Worm (Caenorhabditis elegans) whole organism, L3 larva: ENCODE data around the gene ethe-1.

Source experiments
- R02D3.7 ChIP-seq: fragments of 150-350 bp; optimal IDR thresholded peaks from 2 replicates; lab custom pipeline; 2014; ENCODE audit warnings: missing biosample characterization, missing genetic modification characterization
- ZK546.5 ChIP-seq: sonication (generic microtip); optimal IDR thresholded peaks from 2 replicates; lab custom pipeline; 2017; ENCODE audit warnings: missing biosample characterization, missing genetic modification characterization
- aly-2 ChIP-seq: fragments of 150-350 bp; optimal IDR thresholded peaks from 2 replicates; lab custom pipeline; 2014; ENCODE audit warnings: missing biosample characterization, missing genetic modification characterization
- ama-1 ChIP-seq: fragments of 150-350 bp; optimal IDR thresholded peaks from 2 replicates; lab custom pipeline; 2018
- ceh-16 ChIP-seq: sonication (generic microtip); optimal IDR thresholded peaks from 2 replicates; lab custom pipeline; 2017; ENCODE audit warnings: missing biosample characterization, missing genetic modification characterization
- ceh-28 ChIP-seq: fragments of 150-350 bp; optimal IDR thresholded peaks from 2 replicates; lab custom pipeline; 2014; ENCODE audit warnings: missing biosample characterization, missing genetic modification reagents, missing genetic modification characterization
- ceh-82 ChIP-seq: fragments of 150-350 bp; optimal IDR thresholded peaks from 2 replicates; lab custom pipeline; 2014; ENCODE audit warnings: missing biosample characterization, missing genetic modification characterization
- daf-12 ChIP-seq: fragments of 150-350 bp; optimal IDR thresholded peaks from 2 replicates; lab custom pipeline; 2014; ENCODE audit warnings: missing biosample characterization, missing genetic modification reagents, missing genetic modification characterization
- egl-27 ChIP-seq: sonication (generic microtip); optimal IDR thresholded peaks from 4 replicates; lab custom pipeline; 2017; ENCODE audit warnings: missing biosample characterization, missing genetic modification reagents, missing genetic modification characterization
- egl-5 ChIP-seq: fragments of 150-350 bp; optimal IDR thresholded peaks from 2 replicates; lab custom pipeline; 2017; ENCODE audit warnings: missing biosample characterization, missing genetic modification reagents, missing genetic modification characterization, inconsistent platforms
- elt-1 ChIP-seq: fragments of 150-350 bp; optimal IDR thresholded peaks from 2 replicates; lab custom pipeline; 2014; ENCODE audit warnings: missing biosample characterization, missing genetic modification characterization
- elt-2 ChIP-seq: sonication (generic microtip); optimal IDR thresholded peaks from 2 replicates; lab custom pipeline; 2016; ENCODE audit warnings: missing genetic modification reagents, mild to moderate bottlenecking, missing genetic modification characterization, missing compliant biosample characterization
- elt-3 ChIP-seq, 3 experiments: fragments of 150-350 bp in 1 of 3; sonication (generic microtip) in 2 of 3; optimal IDR thresholded peaks; 2 replicates in 2 of 3; 4 replicates in 1 of 3; lab custom pipeline; 2014 to 2017; ENCODE audit warnings: missing biosample characterization in 3 of 3, missing genetic modification characterization in 3 of 3
- eor-1 ChIP-seq, 2 experiments: fragments of 150-350 bp; optimal IDR thresholded peaks; 2 replicates each; lab custom pipeline; 2014 to 2018; ENCODE audit warnings: missing biosample characterization in 2 of 2, missing genetic modification characterization in 2 of 2
- fkh-10 ChIP-seq: sonication (generic microtip); optimal IDR thresholded peaks from 2 replicates; lab custom pipeline; 2017; ENCODE audit warnings: missing biosample characterization, missing genetic modification reagents, missing genetic modification characterization
- fkh-2 ChIP-seq: fragments of 150-350 bp; optimal IDR thresholded peaks from 2 replicates; lab custom pipeline; 2014; ENCODE audit warnings: missing biosample characterization, missing genetic modification reagents, missing genetic modification characterization
- fos-1 ChIP-seq: fragments of 150-350 bp; optimal IDR thresholded peaks from 2 replicates; lab custom pipeline; 2014; ENCODE audit warnings: missing biosample characterization, missing genetic modification characterization
- hmg-11 ChIP-seq: sonication (generic microtip); optimal IDR thresholded peaks from 2 replicates; lab custom pipeline; 2016; ENCODE audit warnings: missing genetic modification characterization, missing compliant biosample characterization
- jun-1 ChIP-seq: fragments of 150-350 bp; optimal IDR thresholded peaks from 2 replicates; lab custom pipeline; 2014; ENCODE audit warnings: missing biosample characterization, missing genetic modification reagents, missing genetic modification characterization
- lin-15B ChIP-seq: fragments of 150-350 bp; optimal IDR thresholded peaks from 2 replicates; lab custom pipeline; 2014; ENCODE audit warnings: missing biosample characterization, missing genetic modification characterization
- lin-39 ChIP-seq: fragments of 150-350 bp; optimal IDR thresholded peaks from 2 replicates; lab custom pipeline; 2018; ENCODE audit warnings: missing biosample characterization, missing genetic modification reagents, missing genetic modification characterization
- lsy-12 ChIP-seq: sonication (generic microtip); optimal IDR thresholded peaks from 2 replicates; lab custom pipeline; 2016; ENCODE audit warnings: mild to moderate bottlenecking, missing genetic modification characterization, missing compliant biosample characterization
- mdl-1 ChIP-seq: fragments of 150-350 bp; optimal IDR thresholded peaks from 2 replicates; lab custom pipeline; 2014; ENCODE audit warnings: missing biosample characterization, missing genetic modification characterization
- mml-1 ChIP-seq: fragments of 150-350 bp; sonication (generic microtip); optimal IDR thresholded peaks from 3 replicates; lab custom pipeline; 2014; ENCODE audit warnings: missing biosample characterization, missing genetic modification characterization
- nfya-1 ChIP-seq: sonication (generic microtip); optimal IDR thresholded peaks from 2 replicates; lab custom pipeline; 2017; ENCODE audit warnings: missing genetic modification characterization, mild to moderate bottlenecking, missing compliant biosample characterization, antibody characterized with exemption, moderate library complexity; ENCODE audit not compliant: insufficient read depth
- nhr-12 ChIP-seq: fragments of 150-350 bp; optimal IDR thresholded peaks from 2 replicates; lab custom pipeline; 2014; ENCODE audit warnings: missing biosample characterization, missing genetic modification characterization
- nhr-23 ChIP-seq: fragments of 150-350 bp; optimal IDR thresholded peaks from 2 replicates; lab custom pipeline; 2014; ENCODE audit warnings: missing biosample characterization, missing genetic modification reagents, missing genetic modification characterization
- nhr-237 ChIP-seq: fragments of 150-350 bp; optimal IDR thresholded peaks from 2 replicates; lab custom pipeline; 2014; ENCODE audit warnings: missing biosample characterization, missing genetic modification characterization
- nhr-25 ChIP-seq: sonication (generic microtip); optimal IDR thresholded peaks from 2 replicates; lab custom pipeline; 2017; ENCODE audit warnings: missing biosample characterization, missing genetic modification characterization
- nhr-28 ChIP-seq: fragments of 150-350 bp; optimal IDR thresholded peaks from 2 replicates; lab custom pipeline; 2014; ENCODE audit warnings: missing biosample characterization, missing genetic modification characterization
- nhr-43 ChIP-seq: sonication (generic microtip); optimal IDR thresholded peaks from 2 replicates; lab custom pipeline; 2016; ENCODE audit warnings: mild to moderate bottlenecking, missing genetic modification characterization, missing compliant biosample characterization; ENCODE audit not compliant: poor library complexity, severe bottlenecking
- nhr-67 ChIP-seq: fragments of 150-350 bp; optimal IDR thresholded peaks from 2 replicates; lab custom pipeline; 2014; ENCODE audit warnings: missing biosample characterization, missing genetic modification characterization
- nhr-76 ChIP-seq: fragments of 150-350 bp; sonication (generic microtip); optimal IDR thresholded peaks from 5 replicates; lab custom pipeline; 2014; ENCODE audit warnings: missing biosample characterization, missing genetic modification characterization
- nhr-77 ChIP-seq: fragments of 150-350 bp; optimal IDR thresholded peaks from 2 replicates; lab custom pipeline; 2014; ENCODE audit warnings: missing biosample characterization, missing genetic modification characterization
- pha-4 ChIP-seq: fragments of 150-350 bp; optimal IDR thresholded peaks from 2 replicates; lab custom pipeline; 2014; ENCODE audit warnings: missing biosample characterization, missing genetic modification reagents, missing genetic modification characterization
- pqm-1 ChIP-seq: fragments of 150-350 bp; optimal IDR thresholded peaks from 2 replicates; lab custom pipeline; 2017; ENCODE audit warnings: missing biosample characterization, missing genetic modification characterization, inconsistent platforms
- sea-2 ChIP-seq: fragments of 150-350 bp; sonication (generic microtip); optimal IDR thresholded peaks from 4 replicates; lab custom pipeline; 2014; ENCODE audit warnings: missing biosample characterization, missing genetic modification reagents, missing genetic modification characterization
- skn-1 ChIP-seq: fragments of 150-350 bp; optimal IDR thresholded peaks from 2 replicates; lab custom pipeline; 2014; ENCODE audit warnings: missing biosample characterization, missing genetic modification characterization
- snpc-4 ChIP-seq: fragments of 150-350 bp; optimal IDR thresholded peaks from 2 replicates; lab custom pipeline; 2014; ENCODE audit warnings: missing biosample characterization, missing genetic modification characterization
- tbx-2 ChIP-seq: sonication (generic microtip); optimal IDR thresholded peaks from 2 replicates; lab custom pipeline; 2016; ENCODE audit warnings: mild to moderate bottlenecking, missing genetic modification characterization, missing compliant biosample characterization
- unc-39 ChIP-seq: sonication (generic microtip); optimal IDR thresholded peaks from 4 replicates; lab custom pipeline; 2017; ENCODE audit warnings: missing biosample characterization, missing genetic modification characterization
- unc-62 ChIP-seq: fragments of 150-350 bp; sonication (generic microtip); optimal IDR thresholded peaks from 4 replicates; lab custom pipeline; 2014; ENCODE audit warnings: missing biosample characterization, missing genetic modification reagents, missing genetic modification characterization
- zag-1 ChIP-seq: fragments of 150-350 bp; optimal IDR thresholded peaks from 2 replicates; lab custom pipeline; 2014; ENCODE audit warnings: missing biosample characterization, missing genetic modification characterization
- ztf-11 ChIP-seq: fragments of 150-350 bp; optimal IDR thresholded peaks from 2 replicates; lab custom pipeline; 2014; ENCODE audit warnings: missing biosample characterization, missing genetic modification characterization
- ztf-4 ChIP-seq: fragments of 150-350 bp; optimal IDR thresholded peaks from 2 replicates; lab custom pipeline; 2014; ENCODE audit warnings: missing biosample characterization, missing genetic modification characterization

Gene ethe-1

ce11 chrIV:9525682-9526416 lies 17.3 kb upstream of the ethe-1 start, which contains the start of gene elo-1:
Gene elo-1 (plus strand): TSS chrIV:9526366.
- TF ChIP-seq fkh-2 (tag; lab: Kevin White, UChicago) (no peak), elt-3 (tag; optimal IDR thresholded peaks at IDR 0.05; lab: Kevin White, UChicago) (no peak), mdl-1 (tag; lab: Kevin White, UChicago) (no peak), snpc-4 (tag; lab: Kevin White, UChicago) (no peak), ztf-4 (tag; lab: Kevin White, UChicago) (no peak), nhr-23 (tag; lab: Kevin White, UChicago) (no peak), zag-1 (tag; lab: Kevin White, UChicago) (no peak), nhr-67 (tag; lab: Kevin White, UChicago) (no peak), nhr-25 (tag; lab: Kevin White, UChicago) (no peak), skn-1 (tag; lab: Kevin White, UChicago) (no peak), daf-12 (tag; lab: Kevin White, UChicago) (no peak), mml-1 (tag; lab: Kevin White, UChicago) (no peak), fos-1 (tag; lab: Kevin White, UChicago) (peak; percentile 19), ceh-16 (tag; lab: Kevin White, UChicago) (no peak), unc-62 (GFP tag; lab: Kevin White, UChicago) (no peak), hmg-11 (tag; lab: Kevin White, UChicago) (no peak), ZK546.5 (tag; lab: Kevin White, UChicago) (no peak), ceh-28 (tag; lab: Kevin White, UChicago) (no peak), aly-2 (no peak), eor-1 (tag; optimal IDR thresholded peaks at IDR 0.05; lab: Kevin White, UChicago) (no peak), ceh-82 (no peak), elt-2 (peak; percentile 95), nfya-1 (tag; lab: Kevin White, UChicago) (peak; percentile 29), egl-5 (tag; lab: Kevin White, UChicago) (no peak), jun-1 (tag; lab: Kevin White, UChicago) (peak; percentile 53), lin-15B (tag; lab: Kevin White, UChicago) (no peak), tbx-2 (tag; lab: Kevin White, UChicago) (no peak), ama-1 (lab: Kevin White, UChicago) (no peak), egl-27 (tag; lab: Kevin White, UChicago) (peak; percentile 30), pha-4 (tag; lab: Kevin White, UChicago) (peak; percentile 27), lsy-12 (no peak), nhr-12 (tag; lab: Kevin White, UChicago) (no peak), sea-2 (no peak), pqm-1 (peak; percentile 82), nhr-43 (tag; lab: Kevin White, UChicago) (no peak)

- no peak for TF ChIP-seq nhr-76
- no peak for TF ChIP-seq fos-1 (tag; lab: Kevin White, UChicago)
- no peak for TF ChIP-seq aly-2
- TF ChIP-seq lin-15B (tag; lab: Kevin White, UChicago): peak; percentile 59
- TF ChIP-seq daf-12 (tag; lab: Kevin White, UChicago): no peak
- TF ChIP-seq nhr-77: no peak
- TF ChIP-seq tbx-2 (tag; lab: Kevin White, UChicago): no peak
- TF ChIP-seq R02D3.7 (tag; lab: Kevin White, UChicago): no peak
- TF ChIP-seq unc-39 (tag; lab: Kevin White, UChicago): no peak
- peak; percentile 7 for TF ChIP-seq snpc-4 (tag; lab: Kevin White, UChicago)
- no peak for TF ChIP-seq nhr-28
- peak; percentile 12 for TF ChIP-seq nhr-23 (tag; lab: Kevin White, UChicago)
- no peak for TF ChIP-seq elt-2
- no peak for TF ChIP-seq lsy-12
- TF ChIP-seq nhr-237: no peak
- no peak for TF ChIP-seq ceh-82
- peak; percentile 23 for TF ChIP-seq egl-5 (tag; lab: Kevin White, UChicago)
- TF ChIP-seq mdl-1 (tag; lab: Kevin White, UChicago): no peak
- TF ChIP-seq ZK546.5 (tag; lab: Kevin White, UChicago): no peak
- TF ChIP-seq nhr-67 (tag; lab: Kevin White, UChicago): no peak
- TF ChIP-seq nhr-43 (tag; lab: Kevin White, UChicago): no peak
- no peak for TF ChIP-seq zag-1 (tag; lab: Kevin White, UChicago)
- TF ChIP-seq elt-1 (tag; lab: Kevin White, UChicago): no peak
- TF ChIP-seq ama-1 (lab: Kevin White, UChicago): no peak
- TF ChIP-seq ceh-28 (tag; lab: Kevin White, UChicago): no peak
- TF ChIP-seq fkh-2 (tag; lab: Kevin White, UChicago): no peak
- no peak for TF ChIP-seq ztf-11 (tag; lab: Kevin White, UChicago)
- no peak for TF ChIP-seq ztf-4 (tag; lab: Kevin White, UChicago)
- no peak for TF ChIP-seq skn-1 (tag; lab: Kevin White, UChicago)
- no peak for TF ChIP-seq nhr-25 (tag; lab: Kevin White, UChicago)
- peak; percentile 64 for TF ChIP-seq pha-4 (tag; lab: Kevin White, UChicago)
- no peak for TF ChIP-seq elt-3 (tag; optimal IDR thresholded peaks at IDR 0.05; lab: Kevin White, UChicago)
- TF ChIP-seq mml-1 (tag; lab: Kevin White, UChicago): no peak
- TF ChIP-seq hmg-11 (tag; lab: Kevin White, UChicago): peak; percentile 32
- TF ChIP-seq pqm-1: no peak
- TF ChIP-seq lin-39 (tag; lab: Kevin White, UChicago): no peak
- TF ChIP-seq eor-1 (tag; optimal IDR thresholded peaks at IDR 0.05; lab: Kevin White, UChicago): no peak
- TF ChIP-seq jun-1 (tag; lab: Kevin White, UChicago): no peak
- no peak for TF ChIP-seq fkh-10 (GFP tag; lab: Kevin White, UChicago)
- no peak for TF ChIP-seq nhr-12 (tag; lab: Kevin White, UChicago)
Observed at ce11 chrIV:9524849-9525460, 16.4 kb upstream of the ethe-1 start, which contains the start of gene ndua-5. Gene ndua-5 (minus strand): TSS chrIV:9524899.
